Fruit fly (Drosophila melanogaster) whole organism, pupa: Measurements from ENCODE around the gene CAH7.

Experiments
- CG14655 ChIP-seq: fragments of 200-800 bp; sonication (Bioruptor generic); optimal IDR thresholded peaks from 3 replicates; lab custom pipeline; 2017; ENCODE audit warnings: mild to moderate bottlenecking, missing biosample characterization, missing genetic modification reagents, missing genetic modification characterization
- CG15710 ChIP-seq: fragments of 200-800 bp; sonication (Bioruptor generic); optimal IDR thresholded peaks from 2 replicates; lab custom pipeline; 2018; ENCODE audit warnings: missing biosample characterization, mild to moderate bottlenecking, missing genetic modification characterization, moderate library complexity
- CG32121 ChIP-seq: fragments of 200-800 bp; sonication (Bioruptor generic); IDR thresholded peaks from 2 replicates; pipeline ENCODE4 v1.3.6; 2022; ENCODE audit warnings: missing biosample characterization, missing genetic modification characterization
- CG4496 ChIP-seq: fragments of 200-800 bp; sonication (Bioruptor generic); IDR thresholded peaks from 3 replicates; pipeline ENCODE4 v1.3.6; 2022; ENCODE audit warnings: missing biosample characterization, missing genetic modification characterization
- EcR ChIP-seq: fragments of 200-800 bp; sonication (Bioruptor generic); optimal IDR thresholded peaks from 3 replicates; lab custom pipeline; 2019; ENCODE audit warnings: missing biosample characterization, missing genetic modification characterization, mild to moderate bottlenecking, moderate library complexity, missing genetic modification reagents
- Pif1A ChIP-seq: fragments of 200-800 bp; sonication (Bioruptor generic); optimal IDR thresholded peaks from 3 replicates; lab custom pipeline; 2016; ENCODE audit warnings: missing biosample characterization, missing genetic modification characterization
- fd96Ca ChIP-seq: fragments of 200-800 bp; sonication (Bioruptor generic); IDR thresholded peaks from 3 replicates; pipeline ENCODE4 v1.3.6; 2022; ENCODE audit warnings: missing biosample characterization, missing genetic modification characterization
- gl ChIP-seq: fragments of 200-800 bp; sonication (Bioruptor generic); optimal IDR thresholded peaks from 2 replicates; lab custom pipeline; 2018; ENCODE audit warnings: missing biosample characterization, mild to moderate bottlenecking, missing genetic modification characterization

dm6 chr3R:10153957-10154685 lies 42.1 kb downstream of the CAH7 start:
- TF ChIP-seq CG15710 (tag; lab: Kevin White, UChicago) (no peak), fd96Ca (peak; percentile 46; the same call in 1 of the 3 replicates), CG4496 (GFP tag; lab: Robert Waterston, UW) (peak; percentile 84; the same call in 2 of the 3 replicates), gl (no peak), CG32121 (GFP tag; lab: Robert Waterston, UW) (peak; percentile 74), Pif1A (GFP tag; lab: Kevin White, UChicago) (no peak), EcR (GFP tag; lab: Kevin White, UChicago) (no peak), CG14655 (GFP tag; lab: Kevin White, UChicago) (no peak)
